Worm (Caenorhabditis elegans): ENCODE data around the gene T05H4.3.

T05H4.3 gene

ce11 chrV:6430526-6431371 lies 11.4 kb upstream of the T05H4.3 start:
- TF ChIP-seq unc-62 (GFP tag; optimal IDR thresholded peaks at IDR 0.05): no peak

- no peak for TF ChIP-seq unc-62 (GFP tag; optimal IDR thresholded peaks at IDR 0.05)
Observed at ce11 chrV:6433446-6434178, 8.5 kb upstream of the T05H4.3 start, which contains the start of the genes gad-1 and erfa-1. Gene gad-1, minus strand, starts transcription at chrV:6433496. Gene erfa-1, plus strand, starts transcription at chrV:6434128.

ce11 chrV:6436332-6436731 lies 5.8 kb upstream of the T05H4.3 start, which contains the start of gene hpo-19:
Gene hpo-19, plus strand, starts transcription at chrV:6436645.
- TF ChIP-seq unc-62 (GFP tag; optimal IDR thresholded peaks at IDR 0.05): no peak

ce11 chrV:6438601-6439000 lies 3.5 kb upstream of the T05H4.3 start, which contains the start of gene T05H4.4:
Gene T05H4.4, plus strand, starts transcription at chrV:6438901.
- TF ChIP-seq unc-62 (GFP tag; optimal IDR thresholded peaks at IDR 0.05): no peak

- TF ChIP-seq unc-62 (GFP tag; optimal IDR thresholded peaks at IDR 0.05): no peak
Observed at ce11 chrV:6441613-6442012, 524 bp upstream of the T05H4.3 start, which contains the start of gene T05H4.15. Gene T05H4.15, minus strand, starts transcription at chrV:6441713.

- no peak for TF ChIP-seq unc-62 (GFP tag; optimal IDR thresholded peaks at IDR 0.05)
Observed at ce11 chrV:6448356-6448755, 6.2 kb downstream of the T05H4.3 start, which contains the start of gene fbxa-196. Gene fbxa-196, plus strand, starts transcription at chrV:6448656.

- TF ChIP-seq unc-62 (GFP tag; optimal IDR thresholded peaks at IDR 0.05): no peak
Observed at ce11 chrV:6450129-6451011, 8.2 kb downstream of the T05H4.3 start, which contains the start of gene acl-8. Gene acl-8, plus strand, starts transcription at chrV:6450870.

ce11 chrV:6453122-6453521 lies 11.0 kb downstream of the T05H4.3 start, which contains the start of gene acl-9:
Gene acl-9, plus strand, starts transcription at chrV:6453226.
- no peak for TF ChIP-seq unc-62 (GFP tag; optimal IDR thresholded peaks at IDR 0.05)

- TF ChIP-seq unc-62 (GFP tag; optimal IDR thresholded peaks at IDR 0.05): no peak
Observed at ce11 chrV:6456903-6457302, 14.8 kb downstream of the T05H4.3 start.

- TF ChIP-seq unc-62 (GFP tag; optimal IDR thresholded peaks at IDR 0.05): no peak
Observed at ce11 chrV:6458302-6458998, 16.3 kb downstream of the T05H4.3 start.

ce11 chrV:6461250-6461649 lies 19.1 kb downstream of the T05H4.3 start:
- TF ChIP-seq unc-62 (GFP tag; optimal IDR thresholded peaks at IDR 0.05): no peak

ce11 chrV:6462606-6463005 lies 20.5 kb downstream of the T05H4.3 start:
- TF ChIP-seq unc-62 (GFP tag; optimal IDR thresholded peaks at IDR 0.05): no peak

ce11 chrV:6464238-6464637 lies 22.1 kb downstream of the T05H4.3 start:
- no peak for TF ChIP-seq unc-62 (GFP tag; optimal IDR thresholded peaks at IDR 0.05)

ce11 chrV:6464765-6465164 lies 22.6 kb downstream of the T05H4.3 start, which contains the start of gene unc-83:
Gene unc-83, plus strand, starts transcription at chrV:6465065.
- no peak for TF ChIP-seq unc-62 (GFP tag; optimal IDR thresholded peaks at IDR 0.05)

- TF ChIP-seq unc-62 (GFP tag; optimal IDR thresholded peaks at IDR 0.05): no peak
Observed at ce11 chrV:6467676-6468075, 25.5 kb downstream of the T05H4.3 start.
